Worm (Caenorhabditis elegans) whole organism, L3 larva: ENCODE measurements around the gene nxf-1.

Experiments used
- fos-1 ChIP-seq: fragments of 150-350 bp; optimal IDR thresholded peaks from 2 replicates; lab custom pipeline; 2014; ENCODE audit warnings: missing biosample characterization, missing genetic modification characterization
- pha-4 ChIP-seq: fragments of 150-350 bp; optimal IDR thresholded peaks from 2 replicates; lab custom pipeline; 2014; ENCODE audit warnings: missing biosample characterization, missing genetic modification reagents, missing genetic modification characterization
- sea-2 ChIP-seq: fragments of 150-350 bp; sonication (generic microtip); optimal IDR thresholded peaks from 4 replicates; lab custom pipeline; 2014; ENCODE audit warnings: missing biosample characterization, missing genetic modification reagents, missing genetic modification characterization

DNA sequence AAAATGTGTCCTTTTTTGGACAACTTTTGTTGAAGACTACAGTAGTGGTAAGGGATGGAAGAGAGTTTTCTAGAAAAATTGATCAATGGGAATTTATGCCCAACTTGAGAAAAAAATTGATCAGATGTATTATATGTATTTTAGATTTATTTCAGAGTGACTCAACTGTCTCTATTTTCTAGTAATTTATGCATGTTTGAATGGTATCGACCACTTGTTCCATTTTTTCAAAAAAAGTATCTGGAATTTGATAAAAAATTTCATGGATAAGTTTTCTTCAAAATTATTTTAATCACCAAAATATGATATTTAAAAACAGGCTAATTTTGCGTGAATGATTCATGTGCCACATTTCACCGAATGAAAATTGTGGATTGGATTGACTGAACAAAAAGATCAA, 23.0 kb downstream of the nxf-1 start, which contains the start of gene C15H11.10:
- TF ChIP-seq fos-1 (no peak), pha-4 (tag; lab: Kevin White, UChicago) (no peak), sea-2 (GFP tag; lab: Kevin White, UChicago) (no peak)
